Worm (Caenorhabditis elegans): ENCODE results near the gene set-1.

The set-1 gene

DNA sequence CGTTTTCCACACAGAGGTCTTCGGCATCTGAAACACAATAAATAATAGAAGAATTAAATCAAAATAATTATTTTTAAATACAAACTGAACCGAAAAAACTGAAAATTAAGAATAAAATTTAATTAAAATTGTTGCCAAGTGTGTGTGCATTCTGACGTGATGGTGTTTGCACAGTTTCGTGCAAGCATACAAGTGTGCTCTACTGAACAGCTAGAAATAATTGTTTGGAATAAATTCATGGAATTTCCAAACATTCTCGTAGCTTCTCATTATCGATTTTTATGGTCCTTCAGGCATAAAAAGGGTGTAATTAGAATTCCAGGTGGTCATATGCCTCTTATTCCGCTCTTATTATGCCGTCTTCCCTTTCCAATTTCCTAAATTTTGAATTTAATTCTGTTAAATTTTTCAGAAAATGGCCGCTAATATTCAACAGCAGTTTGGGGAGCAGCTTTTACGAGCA, 20.4 kb downstream of the set-1 start, which contains the start of the genes mrps-17 and txdc-9:
TSS of gene mrps-17 (minus strand) at position 33 of the 463 bp plus-strand sequence.
TSS of gene txdc-9 (plus strand) at position 413 of the 463 bp plus-strand sequence.
- TF ChIP-seq tbx-2 (tag; optimal IDR thresholded peaks at IDR 0.05) = peak; percentile 36
- peak; percentile 94 for TF ChIP-seq ceh-14 (tag; optimal IDR thresholded peaks at IDR 0.05)
- TF ChIP-seq unc-3 (GFP tag; conservative IDR thresholded peaks at IDR 0.05) = no peak
- TF ChIP-seq unc-3 (tag; optimal IDR thresholded peaks at IDR 0.05) = no peak
- peak; percentile 47 for TF ChIP-seq ceh-48 (tag; optimal IDR thresholded peaks at IDR 0.05)
- TF ChIP-seq ceh-31 (tag; optimal IDR thresholded peaks at IDR 0.05) = peak; percentile 66
- peak; percentile 99 for TF ChIP-seq unc-42 (tag; optimal IDR thresholded peaks at IDR 0.05)
- TF ChIP-seq ama-1 (optimal IDR thresholded peaks at IDR 0.05) = no peak
- TF ChIP-seq pha-2 (tag; optimal IDR thresholded peaks at IDR 0.05) = no peak
- no peak for TF ChIP-seq F13H6.1 (tag; optimal IDR thresholded peaks at IDR 0.05)
- no peak for TF ChIP-seq lin-11 (tag; optimal IDR thresholded peaks at IDR 0.05)
- no peak for TF ChIP-seq hlh-8 (tag; optimal IDR thresholded peaks at IDR 0.05)
- peak; percentile 31 for TF ChIP-seq ceh-34 (tag; optimal IDR thresholded peaks at IDR 0.05)
- TF ChIP-seq hlh-15 (tag; optimal IDR thresholded peaks at IDR 0.05) = no peak
- no peak for TF ChIP-seq C08G9.2 (tag; optimal IDR thresholded peaks at IDR 0.05)
- TF ChIP-seq ceh-9 (tag; optimal IDR thresholded peaks at IDR 0.05) = no peak
- no peak for TF ChIP-seq npax-4 (tag; optimal IDR thresholded peaks at IDR 0.05)
- TF ChIP-seq hlh-30 (tag; optimal IDR thresholded peaks at IDR 0.05; ENCODE audit: insufficient read depth) = no peak
- TF ChIP-seq sox-2 (GFP tag; IDR thresholded peaks at IDR 0.05) = no peak
- peak; percentile 52 for TF ChIP-seq unc-86 (tag; optimal IDR thresholded peaks at IDR 0.05)
- no peak for TF ChIP-seq pros-1 (tag; optimal IDR thresholded peaks at IDR 0.05)
- no peak for TF ChIP-seq ref-2 (tag; optimal IDR thresholded peaks at IDR 0.05)
- TF ChIP-seq ceh-22 (tag; optimal IDR thresholded peaks at IDR 0.05) = no peak
- no peak for TF ChIP-seq ceh-19 (GFP tag; optimal IDR thresholded peaks at IDR 0.05)
- TF ChIP-seq nfya-1 (tag; optimal IDR thresholded peaks at IDR 0.05) = peak; percentile 65
- no peak for TF ChIP-seq fkh-6 (tag; optimal IDR thresholded peaks at IDR 0.05)
- no peak for TF ChIP-seq ceh-6 (GFP tag; optimal IDR thresholded peaks at IDR 0.05)
- TF ChIP-seq lim-6 (tag; optimal IDR thresholded peaks at IDR 0.05) = no peak
- peak; percentile 27 for TF ChIP-seq unc-55 (GFP tag; optimal IDR thresholded peaks at IDR 0.05)
- TF ChIP-seq T23F11.4 (GFP tag; optimal IDR thresholded peaks at IDR 0.05) = no peak
- TF ChIP-seq pat-9 (tag; optimal IDR thresholded peaks at IDR 0.05) = no peak
- no peak for TF ChIP-seq pax-1 (tag; optimal IDR thresholded peaks at IDR 0.05)
- TF ChIP-seq pqm-1 (tag; optimal IDR thresholded peaks at IDR 0.05) = no peak
- TF ChIP-seq nhr-11 (tag; optimal IDR thresholded peaks at IDR 0.05) = no peak
- no peak for TF ChIP-seq K09A11.1 (tag; optimal IDR thresholded peaks at IDR 0.05; ENCODE audit: insufficient read depth)
- no peak for TF ChIP-seq hlh-13 (GFP tag; optimal IDR thresholded peaks at IDR 0.05)
- no peak for TF ChIP-seq sdc-2 (tag; optimal IDR thresholded peaks at IDR 0.05)
- TF ChIP-seq pha-4 (tag; optimal IDR thresholded peaks at IDR 0.05) = no peak
- no peak for TF ChIP-seq C38D4.7 (GFP tag; optimal IDR thresholded peaks at IDR 0.05)
- TF ChIP-seq ceh-2 (tag; optimal IDR thresholded peaks at IDR 0.05) = peak; percentile 21
- TF ChIP-seq ceh-24 (tag; optimal IDR thresholded peaks at IDR 0.05) = no peak
- TF ChIP-seq gmeb-2 (tag; optimal IDR thresholded peaks at IDR 0.05) = no peak
- TF ChIP-seq ets-4 (tag; optimal IDR thresholded peaks at IDR 0.05) = no peak
- TF ChIP-seq fax-1 (tag; optimal IDR thresholded peaks at IDR 0.05) = no peak

DNA sequence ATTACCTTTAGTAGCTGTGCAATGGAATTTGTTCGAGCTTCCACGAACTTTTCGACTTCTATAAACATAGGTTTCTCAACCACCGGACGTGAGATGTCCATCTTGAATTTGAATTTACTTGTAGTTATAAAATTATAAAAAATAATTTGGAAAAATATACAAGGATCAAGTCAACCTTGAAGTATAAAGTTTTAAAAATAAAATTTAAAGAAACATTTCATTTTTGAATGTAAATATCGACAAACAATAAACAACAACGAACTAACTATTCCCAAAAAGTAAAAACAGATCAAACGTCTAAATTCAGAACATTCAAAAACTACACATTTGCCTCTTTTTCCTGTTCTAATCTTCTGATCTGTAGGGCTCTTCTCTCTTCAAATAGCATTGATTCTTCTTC, 21.3 kb downstream of the set-1 start, which contains the start of gene popl-1:
TSS of gene popl-1 (minus strand) at position 101 of the 400 bp plus-strand sequence.
- no peak for TF ChIP-seq pax-1 (tag; optimal IDR thresholded peaks at IDR 0.05)
- no peak for TF ChIP-seq pros-1 (tag; optimal IDR thresholded peaks at IDR 0.05)
- TF ChIP-seq tbx-7 (tag; optimal IDR thresholded peaks at IDR 0.05) = no peak
- no peak for TF ChIP-seq ceh-6 (GFP tag; optimal IDR thresholded peaks at IDR 0.05)
- TF ChIP-seq ceh-9 (tag; optimal IDR thresholded peaks at IDR 0.05) = no peak
- TF ChIP-seq elt-4 (tag; optimal IDR thresholded peaks at IDR 0.05) = no peak
- no peak for TF ChIP-seq C08G9.2 (tag; optimal IDR thresholded peaks at IDR 0.05)
- TF ChIP-seq zip-5 (tag; optimal IDR thresholded peaks at IDR 0.05) = no peak
- no peak for TF ChIP-seq elt-2 (tag; optimal IDR thresholded peaks at IDR 0.05)
- no peak for TF ChIP-seq ahr-1 (tag; optimal IDR thresholded peaks at IDR 0.05)
- TF ChIP-seq tbx-2 (tag; optimal IDR thresholded peaks at IDR 0.05) = no peak
- no peak for TF ChIP-seq dve-1 (tag; optimal IDR thresholded peaks at IDR 0.05)
- no peak for TF ChIP-seq fax-1 (tag; optimal IDR thresholded peaks at IDR 0.05)
- no peak for TF ChIP-seq hlh-30 (tag; optimal IDR thresholded peaks at IDR 0.05; ENCODE audit: insufficient read depth)
- no peak for TF ChIP-seq fkh-10 (GFP tag; optimal IDR thresholded peaks at IDR 0.05)
- no peak for TF ChIP-seq lin-11 (tag; optimal IDR thresholded peaks at IDR 0.05)
